Fruit fly (Drosophila melanogaster): ENCODE results near the gene Socs16D.

DNA sequence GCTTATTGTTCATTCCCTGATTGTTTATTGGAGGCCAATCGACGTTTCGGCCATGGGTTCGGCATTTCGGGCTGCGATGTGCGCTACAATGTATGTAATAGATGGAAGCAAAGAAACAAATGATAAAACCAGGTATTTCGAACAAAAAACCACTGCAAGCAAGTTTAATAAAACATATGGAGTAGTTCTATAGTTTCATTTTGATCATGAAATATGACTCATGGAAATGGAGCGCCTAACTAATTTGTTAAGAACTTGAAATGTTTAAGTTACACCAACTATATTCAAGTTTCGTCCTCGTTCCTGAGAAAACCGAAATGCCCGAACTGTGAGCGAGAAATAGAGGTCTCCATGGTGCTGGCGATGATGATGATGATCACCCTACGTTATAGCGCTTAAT, 47.1 kb downstream of the Socs16D start:
- TF ChIP-seq psq (GFP tag; optimal IDR thresholded peaks at IDR 0.05) (no peak), fru (GFP tag; optimal IDR thresholded peaks at IDR 0.05) (no peak), Hr78 (GFP tag; optimal IDR thresholded peaks at IDR 0.05) (no peak), dl (GFP tag; optimal IDR thresholded peaks at IDR 0.05; ENCODE audit: insufficient read depth in 1 of 2, partially characterized antibody in 2 of 2) (no peak)
